Worm (Caenorhabditis elegans) whole organism, L2 larva: ENCODE results near the gene bcmo-1.

ENCODE experiments used
- blmp-1 ChIP-seq: sonication (generic microtip); optimal IDR thresholded peaks from 2 replicates; lab custom pipeline; 2017; ENCODE audit warnings: missing genetic modification characterization, mild to moderate bottlenecking, missing compliant biosample characterization, antibody characterized with exemption, moderate library complexity; ENCODE audit not compliant: insufficient read depth
- lsy-2 ChIP-seq, 2 experiments: fragments of 150-350 bp in 1 of 2; sonication (generic microtip) in 1 of 2; optimal IDR thresholded peaks; 2 replicates each; lab custom pipeline; 2014 to 2017; ENCODE audit warnings: missing biosample characterization in 2 of 2, missing genetic modification characterization in 2 of 2
- nhr-11 ChIP-seq: fragments of 150-350 bp; optimal IDR thresholded peaks from 2 replicates; lab custom pipeline; 2014; ENCODE audit warnings: missing biosample characterization, missing genetic modification characterization
- nhr-25 ChIP-seq: fragments of 150-350 bp; sonication (generic microtip); optimal IDR thresholded peaks from 3 replicates; lab custom pipeline; 2014; ENCODE audit warnings: missing biosample characterization, missing genetic modification characterization
- peb-1 ChIP-seq: fragments of 150-350 bp; optimal IDR thresholded peaks from 2 replicates; lab custom pipeline; 2014; ENCODE audit warnings: missing biosample characterization, missing genetic modification characterization
- sem-4 ChIP-seq: fragments of 150-350 bp; optimal IDR thresholded peaks from 2 replicates; lab custom pipeline; 2014; ENCODE audit warnings: missing biosample characterization, missing genetic modification reagents, missing genetic modification characterization
- ztf-4 ChIP-seq: fragments of 150-350 bp; optimal IDR thresholded peaks from 2 replicates; lab custom pipeline; 2014; ENCODE audit warnings: missing biosample characterization, missing genetic modification characterization

ce11 chrII:12819979-12820378 lies 10.5 kb upstream of the bcmo-1 start:
- TF ChIP-seq peb-1 (tag; lab: Kevin White, UChicago): no peak
- no peak for TF ChIP-seq nhr-11 (tag; lab: Kevin White, UChicago)
- no peak for TF ChIP-seq ztf-4 (tag; lab: Kevin White, UChicago)
- TF ChIP-seq nhr-25 (tag; lab: Kevin White, UChicago): no peak
- TF ChIP-seq sem-4 (tag; lab: Kevin White, UChicago): no peak
- TF ChIP-seq lsy-2 (tag; optimal IDR thresholded peaks at IDR 0.05; lab: Kevin White, UChicago): no peak
- TF ChIP-seq blmp-1 (tag; lab: Kevin White, UChicago): peak; percentile 80
